Worm (Caenorhabditis elegans): ENCODE measurements around the gene C34D4.10.

Gene C34D4.10

DNA sequence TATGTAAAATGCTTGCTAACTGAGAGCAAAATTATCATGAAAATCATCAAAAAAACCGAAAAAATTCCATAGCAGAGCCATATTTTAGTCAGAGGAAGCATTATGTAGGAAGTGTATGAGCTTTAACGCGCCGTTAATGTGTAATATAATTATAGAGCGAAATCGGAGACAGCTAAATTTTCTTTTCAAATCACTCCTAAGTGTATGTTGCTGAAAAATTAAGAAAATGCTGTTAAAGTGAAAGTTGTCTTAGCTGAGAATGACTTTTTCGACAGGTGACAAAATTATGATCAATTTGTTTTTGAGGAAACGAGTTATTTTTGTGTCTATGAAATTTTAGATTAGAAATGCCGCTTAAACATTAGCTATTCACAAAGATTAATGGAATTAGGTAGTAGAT is 46.1 kb downstream of the C34D4.10 start, which contains the start of gene srg-50:
Gene srg-50, minus strand, starts transcription at position 101 of the 400 bp plus-strand sequence.
- TF ChIP-seq unc-62 (GFP tag; optimal IDR thresholded peaks at IDR 0.05) = no peak

ce11 chrIV:7072110-7072509 is 49.1 kb downstream of the C34D4.10 start, which contains the start of gene srg-48:
srg-48 (plus strand) TSS chrIV:7072410.
- TF ChIP-seq unc-62 (GFP tag; optimal IDR thresholded peaks at IDR 0.05) = no peak

Data from whole organism, dauer.